Worm (Caenorhabditis elegans): ENCODE results near the gene C50B6.7.

DNA sequence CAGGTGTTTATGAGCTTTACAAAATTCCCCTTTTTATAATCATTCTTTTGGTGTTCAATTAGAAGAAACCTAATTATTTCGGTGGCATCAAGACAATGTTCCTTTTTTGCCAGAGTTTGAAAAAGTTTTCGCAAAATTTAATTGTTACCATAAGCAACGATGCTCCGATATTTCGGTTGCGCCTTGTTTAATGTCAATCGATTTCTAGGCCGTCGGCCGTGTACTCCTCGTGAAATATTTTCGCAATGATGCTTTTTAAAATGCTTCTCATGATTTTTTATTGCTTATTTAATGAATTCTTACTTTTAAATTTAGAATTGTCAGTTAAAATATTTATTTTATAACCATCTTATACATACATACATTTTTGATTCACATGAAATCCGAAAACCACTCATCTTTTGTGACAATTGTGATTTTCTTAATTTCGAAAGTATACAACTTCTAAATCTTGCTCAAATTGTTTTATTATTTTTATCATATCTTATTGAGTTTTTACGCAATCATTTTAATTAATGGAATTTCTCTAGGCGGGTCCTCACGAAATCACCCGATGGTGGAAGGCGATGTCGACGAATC lies 11.6 kb downstream of the C50B6.7 start, which contains the start of gene C50B6.3:
- no peak for TF ChIP-seq snpc-1.1 (tag; optimal IDR thresholded peaks at IDR 0.05; ENCODE audit: insufficient read depth)
- no peak for TF ChIP-seq F57C9.4 (tag; optimal IDR thresholded peaks at IDR 0.05)
- no peak for TF ChIP-seq ets-4 (GFP tag; optimal IDR thresholded peaks at IDR 0.05)
- TF ChIP-seq ceh-100 (GFP tag; IDR thresholded peaks at IDR 0.05), result no peak
- peak; percentile 44 for TF ChIP-seq K12H6.12 (tag; optimal IDR thresholded peaks at IDR 0.05)
- TF ChIP-seq F49E8.2 (tag; optimal IDR thresholded peaks at IDR 0.05; ENCODE audit: insufficient read depth), result no peak
- peak; percentile 60; the same call in 1 of the 2 replicates for TF ChIP-seq dox-1 (GFP tag; IDR thresholded peaks at IDR 0.05)
- TF ChIP-seq somi-1 (GFP tag; optimal IDR thresholded peaks at IDR 0.05), result no peak
- peak; percentile 34 for TF ChIP-seq madf-10 (tag; optimal IDR thresholded peaks at IDR 0.05)
- TF ChIP-seq Y56A3A.18 (GFP tag; IDR thresholded peaks at IDR 0.05), result no peak
- TF ChIP-seq hlh-12 (tag; optimal IDR thresholded peaks at IDR 0.05), result no peak

Measured in whole organism, young adult.